Worm (Caenorhabditis elegans) whole organism, L1 larva: ENCODE results near the gene egl-27.

ENCODE experiments used
- C04F5.9 ChIP-seq: sonication (generic microtip); optimal IDR thresholded peaks from 2 replicates; lab custom pipeline; 2016; ENCODE audit warnings: missing genetic modification characterization, missing compliant biosample characterization
- C34B4.2 ChIP-seq: sonication (generic microtip); optimal IDR thresholded peaks from 2 replicates; lab custom pipeline; 2017; ENCODE audit warnings: mild to moderate bottlenecking, missing genetic modification characterization, missing compliant biosample characterization
- F16B12.6 ChIP-seq: fragments of 150-350 bp; optimal IDR thresholded peaks from 2 replicates; lab custom pipeline; 2014; ENCODE audit warnings: missing biosample characterization, missing genetic modification characterization
- aly-2 ChIP-seq: fragments of 150-350 bp; optimal IDR thresholded peaks from 2 replicates; lab custom pipeline; 2014; ENCODE audit warnings: missing biosample characterization, missing genetic modification characterization
- ama-1 ChIP-seq: fragments of 150-350 bp; optimal IDR thresholded peaks from 2 replicates; lab custom pipeline; 2014
- blmp-1 ChIP-seq: fragments of 150-350 bp; optimal IDR thresholded peaks from 2 replicates; lab custom pipeline; 2014; ENCODE audit warnings: missing biosample characterization, missing genetic modification characterization
- ceh-8 ChIP-seq: fragments of 200-800 bp; sonication (Bioruptor generic); optimal IDR thresholded peaks from 2 replicates; lab custom pipeline; 2018; ENCODE audit warnings: mild to moderate bottlenecking, missing genetic modification characterization, moderate library complexity, missing compliant biosample characterization
- ceh-82 ChIP-seq, 3 experiments: fragments of 150-350 bp in 1 of 3; sonication (generic microtip) in 2 of 3; optimal IDR thresholded peaks; 2 replicates each; lab custom pipeline; 2014 to 2017; ENCODE audit warnings: missing biosample characterization in 3 of 3, missing genetic modification characterization in 3 of 3
- ceh-90 ChIP-seq: sonication (generic microtip); optimal IDR thresholded peaks from 2 replicates; lab custom pipeline; 2016; ENCODE audit warnings: missing genetic modification characterization, missing compliant biosample characterization
- efl-1 ChIP-seq, 4 experiments: fragments of 150-350 bp; optimal IDR thresholded peaks in 3 of 4; peaks in 1 of 4; 1 replicate in 1 of 4; 2 replicates in 3 of 4; lab custom pipeline; 2014; ENCODE audit warnings: missing biosample characterization in 2 of 4, missing genetic modification characterization in 2 of 4, missing genetic modification reagents in 2 of 4
- efl-3 ChIP-seq: fragments of 200-800 bp; sonication (Bioruptor generic); optimal IDR thresholded peaks from 2 replicates; lab custom pipeline; 2018; ENCODE audit warnings: mild to moderate bottlenecking, missing genetic modification characterization, missing compliant biosample characterization
- egl-13 ChIP-seq: sonication (generic microtip); optimal IDR thresholded peaks from 2 replicates; lab custom pipeline; 2016; ENCODE audit warnings: missing genotype, missing genetic modification reagents, missing genetic modification characterization, missing compliant biosample characterization
- egl-27 ChIP-seq, 2 experiments: fragments of 150-350 bp in 1 of 2; sonication (generic microtip); optimal IDR thresholded peaks; 3 replicates each; lab custom pipeline; 2017 to 2018; ENCODE audit warnings: missing biosample characterization in 2 of 2, missing genetic modification characterization in 2 of 2, missing genetic modification reagents in 2 of 2
- elt-2 ChIP-seq: sonication (generic microtip); optimal IDR thresholded peaks from 2 replicates; lab custom pipeline; 2016; ENCODE audit warnings: missing genetic modification characterization, mild to moderate bottlenecking, inconsistent platforms, missing compliant biosample characterization, missing genetic modification reagents
- fkh-10 ChIP-seq: sonication (generic microtip); optimal IDR thresholded peaks from 2 replicates; lab custom pipeline; 2017; ENCODE audit warnings: missing biosample characterization, missing genetic modification reagents, missing genetic modification characterization
- fkh-4 ChIP-seq: sonication (generic microtip); optimal IDR thresholded peaks from 2 replicates; lab custom pipeline; 2016; ENCODE audit warnings: missing compliant biosample characterization, missing genetic modification characterization, borderline replicate concordance
- fos-1 ChIP-seq: fragments of 150-350 bp; optimal IDR thresholded peaks from 2 replicates; lab custom pipeline; 2014; ENCODE audit warnings: missing biosample characterization, missing genetic modification characterization
- hlh-17 ChIP-seq: fragments of 200-800 bp; sonication (Bioruptor generic); optimal IDR thresholded peaks from 2 replicates; lab custom pipeline; 2018; ENCODE audit warnings: missing genetic modification characterization, mild to moderate bottlenecking, missing compliant biosample characterization, moderate library complexity, borderline replicate concordance
- irx-1 ChIP-seq: sonication (generic microtip); optimal IDR thresholded peaks from 2 replicates; lab custom pipeline; 2016; ENCODE audit warnings: missing genetic modification characterization, missing compliant biosample characterization
- isw-1 ChIP-seq: fragments of 200-800 bp; sonication (Bioruptor generic); IDR thresholded peaks from 2 replicates; pipeline ENCODE4 v1.3.6; 2022; ENCODE audit warnings: missing genetic modification characterization, missing compliant biosample characterization
- lir-3 ChIP-seq: sonication (generic microtip); optimal IDR thresholded peaks from 2 replicates; lab custom pipeline; 2016; ENCODE audit warnings: mild to moderate bottlenecking, missing genetic modification characterization, moderate library complexity, missing compliant biosample characterization; ENCODE audit not compliant: poor library complexity
- lsy-2 ChIP-seq, 2 experiments: fragments of 150-350 bp; optimal IDR thresholded peaks; 2 replicates each; lab custom pipeline; 2014; ENCODE audit warnings: missing biosample characterization in 2 of 2, missing genetic modification characterization in 2 of 2
- mdl-1 ChIP-seq, 2 experiments: fragments of 150-350 bp; optimal IDR thresholded peaks; 2 replicates each; lab custom pipeline; 2014 to 2017; ENCODE audit warnings: missing biosample characterization in 2 of 2, missing genetic modification characterization in 2 of 2, inconsistent platforms in 1 of 2
- mef-2 ChIP-seq: fragments of 150-350 bp; optimal IDR thresholded peaks from 2 replicates; lab custom pipeline; 2014; ENCODE audit warnings: missing biosample characterization, missing genetic modification characterization
- mep-1 ChIP-seq: fragments of 150-350 bp; optimal IDR thresholded peaks from 2 replicates; lab custom pipeline; 2014; ENCODE audit warnings: missing biosample characterization, missing genetic modification characterization
- nhr-11 ChIP-seq: fragments of 150-350 bp; optimal IDR thresholded peaks from 2 replicates; lab custom pipeline; 2014; ENCODE audit warnings: missing biosample characterization, missing genetic modification characterization
- nhr-12 ChIP-seq: sonication (generic microtip); optimal IDR thresholded peaks from 2 replicates; lab custom pipeline; 2017; ENCODE audit warnings: missing biosample characterization, missing genetic modification characterization
- nhr-19 ChIP-seq: fragments of 200-800 bp; sonication (Bioruptor generic); conservative IDR thresholded peaks from 2 replicates; pipeline ENCODE4 v1.3.6; 2022; ENCODE audit warnings: missing genetic modification characterization, missing compliant biosample characterization
- nhr-20 ChIP-seq: sonication (generic microtip); optimal IDR thresholded peaks from 2 replicates; lab custom pipeline; 2016; ENCODE audit warnings: mild to moderate bottlenecking, missing genetic modification characterization, missing compliant biosample characterization
- nhr-237 ChIP-seq: fragments of 150-350 bp; optimal IDR thresholded peaks from 2 replicates; lab custom pipeline; 2014; ENCODE audit warnings: missing biosample characterization, missing genetic modification characterization
- nhr-71 ChIP-seq: sonication (generic microtip); optimal IDR thresholded peaks from 2 replicates; lab custom pipeline; 2016; ENCODE audit warnings: mild to moderate bottlenecking, missing genetic modification characterization, moderate library complexity, missing compliant biosample characterization
- nhr-76 ChIP-seq: sonication (generic microtip); optimal IDR thresholded peaks from 2 replicates; lab custom pipeline; 2017; ENCODE audit warnings: missing biosample characterization, missing genetic modification characterization
- nhr-77 ChIP-seq: fragments of 150-350 bp; optimal IDR thresholded peaks from 2 replicates; lab custom pipeline; 2014; ENCODE audit warnings: missing biosample characterization, missing genetic modification characterization
- nhr-84 ChIP-seq: sonication (generic microtip); optimal IDR thresholded peaks from 2 replicates; lab custom pipeline; 2017; ENCODE audit warnings: missing biosample characterization, missing genetic modification characterization
- nhr-85 ChIP-seq: sonication (generic microtip); peaks from one replicate; lab custom pipeline; 2016; ENCODE audit warnings: missing genetic modification characterization, inconsistent platforms, missing compliant biosample characterization
- nhr-90 ChIP-seq: sonication (generic microtip); optimal IDR thresholded peaks from 2 replicates; lab custom pipeline; 2016; ENCODE audit warnings: mild to moderate bottlenecking, missing genetic modification characterization, missing compliant biosample characterization; ENCODE audit not compliant: poor library complexity
- pag-3 ChIP-seq: sonication (generic microtip); optimal IDR thresholded peaks from 2 replicates; lab custom pipeline; 2017; ENCODE audit warnings: missing genetic modification characterization, mild to moderate bottlenecking, missing compliant biosample characterization, antibody characterized with exemption, borderline replicate concordance; ENCODE audit not compliant: insufficient read depth
- pqm-1 ChIP-seq: sonication (generic microtip); optimal IDR thresholded peaks from 3 replicates; lab custom pipeline; 2017; ENCODE audit warnings: missing biosample characterization, missing genetic modification characterization
- rnt-1 ChIP-seq: sonication (generic microtip); optimal IDR thresholded peaks from 2 replicates; lab custom pipeline; 2016; ENCODE audit warnings: mild to moderate bottlenecking, missing genetic modification characterization, moderate library complexity, missing compliant biosample characterization
- skn-1 ChIP-seq: fragments of 150-350 bp; optimal IDR thresholded peaks from 2 replicates; lab custom pipeline; 2014; ENCODE audit warnings: missing biosample characterization, missing genetic modification characterization
- snpc-4 ChIP-seq: fragments of 150-350 bp; optimal IDR thresholded peaks from 2 replicates; lab custom pipeline; 2014; ENCODE audit warnings: missing biosample characterization, missing genetic modification characterization
- snu-23 ChIP-seq: sonication (generic microtip); optimal IDR thresholded peaks from 2 replicates; lab custom pipeline; 2016; ENCODE audit warnings: missing genetic modification characterization, missing compliant biosample characterization
- sup-37 ChIP-seq: fragments of 200-800 bp; sonication (Bioruptor generic); optimal IDR thresholded peaks from 2 replicates; lab custom pipeline; 2018; ENCODE audit warnings: mild to moderate bottlenecking, missing genetic modification characterization, missing compliant biosample characterization
- swsn-7 ChIP-seq: sonication (generic microtip); optimal IDR thresholded peaks from 2 replicates; lab custom pipeline; 2016; ENCODE audit warnings: missing genetic modification characterization, missing compliant biosample characterization
- tbx-2 ChIP-seq: sonication (generic microtip); optimal IDR thresholded peaks from 2 replicates; lab custom pipeline; 2016; ENCODE audit warnings: missing genetic modification characterization, missing compliant biosample characterization
- tlp-1 ChIP-seq: fragments of 150-350 bp; optimal IDR thresholded peaks from 2 replicates; lab custom pipeline; 2014; ENCODE audit warnings: missing biosample characterization, missing genetic modification characterization
- unc-98 ChIP-seq: fragments of 200-800 bp; sonication (Bioruptor generic); IDR thresholded peaks from 2 replicates; pipeline ENCODE4 v1.3.6; 2022; ENCODE audit warnings: missing genetic modification characterization, missing compliant biosample characterization
- zip-4 ChIP-seq: fragments of 200-800 bp; sonication (Bioruptor generic); optimal IDR thresholded peaks from 2 replicates; lab custom pipeline; 2018; ENCODE audit warnings: mild to moderate bottlenecking, missing genetic modification characterization, moderate library complexity, missing compliant biosample characterization
- ztf-11 ChIP-seq, 2 experiments: sonication (generic microtip); optimal IDR thresholded peaks; 2 replicates each; lab custom pipeline; 2016 to 2017; ENCODE audit warnings: missing genetic modification characterization in 2 of 2, missing biosample characterization in 1 of 2, missing compliant biosample characterization in 1 of 2
- ztf-4 ChIP-seq: fragments of 150-350 bp; optimal IDR thresholded peaks from 2 replicates; lab custom pipeline; 2014; ENCODE audit warnings: missing biosample characterization, missing genetic modification characterization

egl-27 gene

ce11 chrII:6838270-6838878 lies 3.6 kb downstream of the egl-27 start (continued):
- TF ChIP-seq efl-3 (GFP tag; lab: Kevin White, UChicago) (no peak), irx-1 (tag; lab: Kevin White, UChicago) (no peak), isw-1 (GFP tag; lab: Robert Waterston, UW) (no peak), snpc-4 (tag; lab: Kevin White, UChicago) (no peak), mef-2 (no peak), pag-3 (tag; lab: Kevin White, UChicago) (no peak), snu-23 (GFP tag; lab: Kevin White, UChicago) (no peak), C04F5.9 (no peak), fos-1 (tag; lab: Kevin White, UChicago) (no peak), F16B12.6 (tag; lab: Kevin White, UChicago) (no peak), nhr-76 (tag; lab: Kevin White, UChicago) (no peak), fkh-4 (no peak), ceh-90 (tag; lab: Kevin White, UChicago) (no peak), aly-2 (tag; lab: Kevin White, UChicago) (no peak), nhr-11 (no peak), swsn-7 (tag; lab: Kevin White, UChicago) (no peak), nhr-237 (tag; lab: Kevin White, UChicago) (no peak), C34B4.2 (tag; lab: Kevin White, UChicago) (no peak), lir-3 (tag; lab: Kevin White, UChicago) (no peak), elt-2 (no peak), nhr-12 (tag; lab: Kevin White, UChicago) (no peak), nhr-71 (tag; lab: Kevin White, UChicago) (peak; percentile 15), unc-98 (no peak), hlh-17 (GFP tag; lab: Kevin White, UChicago) (no peak), ama-1 (lab: Kevin White, UChicago) (no peak), mep-1 (tag; lab: Kevin White, UChicago) (peak; percentile 0), zip-4 (GFP tag; lab: Kevin White, UChicago) (no peak), efl-1 (optimal IDR thresholded peaks at IDR 0.05; lab: Kevin White, UChicago) (no peak), efl-1 (GFP tag; optimal IDR thresholded peaks at IDR 0.05 in 1 of 2; lab: Kevin White, UChicago) (peak in 1 of 2 experiments; percentile 87), tlp-1 (tag; lab: Kevin White, UChicago) (no peak), lsy-2 (tag; optimal IDR thresholded peaks at IDR 0.05; lab: Kevin White, UChicago) (no peak), pqm-1 (tag; lab: Kevin White, UChicago) (no peak), nhr-85 (tag; lab: Kevin White, UChicago) (no peak)

DNA sequence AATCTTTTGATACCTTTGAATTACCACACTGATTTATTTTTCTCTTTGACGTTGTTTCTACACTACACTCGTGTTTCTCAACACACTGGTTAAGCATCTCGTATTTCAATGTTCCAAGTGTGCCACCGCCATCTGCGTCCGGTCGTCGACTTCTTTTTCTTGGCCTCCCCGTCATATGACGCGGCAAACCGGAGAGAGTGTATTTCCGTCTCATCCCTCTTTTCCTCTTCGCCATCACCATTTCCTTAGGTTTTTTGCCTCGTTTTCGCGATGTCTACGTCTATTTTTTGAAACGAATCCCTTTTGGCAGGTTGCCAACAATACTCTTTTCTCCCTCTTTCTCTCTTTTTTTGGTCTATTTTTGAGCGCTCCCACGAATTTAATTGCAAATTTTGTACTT lies 4.2 kb downstream of the egl-27 start:
- TF ChIP-seq skn-1 (tag; lab: Kevin White, UChicago) = no peak
- TF ChIP-seq egl-27 (tag; optimal IDR thresholded peaks at IDR 0.05; lab: Kevin White, UChicago) = peak in 1 of 2 experiments; percentile 62
- no peak for TF ChIP-seq fkh-10
- peak; percentile 31 for TF ChIP-seq nhr-90 (tag; lab: Kevin White, UChicago)
- TF ChIP-seq mef-2 = peak; percentile 31
- TF ChIP-seq nhr-19 (GFP tag; lab: Robert Waterston, UW) = no peak; the same call in 1 of the 2 replicates
- peak; percentile 41 for TF ChIP-seq swsn-7 (tag; lab: Kevin White, UChicago)
- peak; percentile 46 for TF ChIP-seq tbx-2
- peak; percentile 52 for TF ChIP-seq ztf-4 (tag; lab: Kevin White, UChicago)
- no peak for TF ChIP-seq fkh-4
- TF ChIP-seq ztf-11 (tag; optimal IDR thresholded peaks at IDR 0.05; lab: Kevin White, UChicago) = peak in 1 of 2 experiments; percentile 30
- peak; percentile 27 for TF ChIP-seq sup-37 (GFP tag; lab: Kevin White, UChicago)
- peak; percentile 4 for TF ChIP-seq ceh-8
- TF ChIP-seq nhr-71 (tag; lab: Kevin White, UChicago) = peak; percentile 79
- TF ChIP-seq ama-1 (lab: Kevin White, UChicago) = no peak
- TF ChIP-seq mdl-1 (tag; optimal IDR thresholded peaks at IDR 0.05; lab: Kevin White, UChicago) = peak in 1 of 2 experiments; percentile 47
- TF ChIP-seq ceh-82 (tag; optimal IDR thresholded peaks at IDR 0.05; lab: Kevin White, UChicago) = peak in 1 of 3 experiments; percentile 23
- TF ChIP-seq egl-13 (tag; lab: Kevin White, UChicago) = peak; percentile 82
- peak; percentile 24 for TF ChIP-seq mep-1 (tag; lab: Kevin White, UChicago)
- no peak for TF ChIP-seq C34B4.2 (tag; lab: Kevin White, UChicago)
- peak; percentile 19 to 35 for TF ChIP-seq efl-1 (optimal IDR thresholded peaks at IDR 0.05; lab: Kevin White, UChicago)
- TF ChIP-seq efl-1 (GFP tag; optimal IDR thresholded peaks at IDR 0.05 in 1 of 2; lab: Kevin White, UChicago) = peak in 1 of 2 experiments; percentile 83
- TF ChIP-seq rnt-1 (tag; lab: Kevin White, UChicago) = peak; percentile 67
- no peak for TF ChIP-seq nhr-11
- peak; percentile 1 for TF ChIP-seq nhr-77 (tag; lab: Kevin White, UChicago)
- peak; percentile 49 for TF ChIP-seq blmp-1 (tag; lab: Kevin White, UChicago)
- no peak for TF ChIP-seq nhr-84
- TF ChIP-seq nhr-20 (tag; lab: Kevin White, UChicago) = peak; percentile 87
